Fruit fly (Drosophila melanogaster): Measurements from ENCODE around the gene CG34134.
A peak's percentile ranks its signal among the peaks of the same experiment; 100 is the strongest.

DNA sequence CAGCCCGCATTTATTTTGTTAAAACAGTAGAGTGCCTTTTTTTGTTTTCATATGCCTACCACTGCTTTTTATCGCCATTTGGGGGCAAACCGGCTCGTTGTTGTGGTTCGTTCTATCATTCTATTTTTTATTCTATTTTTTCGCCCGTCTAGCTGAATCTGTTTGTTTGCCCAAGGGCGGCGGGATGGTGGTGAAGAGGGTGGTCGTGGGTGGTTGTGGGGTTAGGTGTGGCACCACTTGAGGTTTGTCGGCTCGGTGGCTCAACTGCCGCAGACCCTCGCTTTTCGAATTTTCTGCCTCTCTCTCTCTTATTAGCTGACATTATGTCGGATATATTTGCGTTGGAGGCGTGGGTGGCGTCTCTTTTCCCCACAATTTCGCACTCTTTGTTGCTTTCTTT is 19.0 kb downstream of the CG34134 start:
- TF ChIP-seq CG15336 (GFP tag; IDR thresholded peaks at IDR 0.05) (peak; percentile 23; the same call in 1 of the 2 replicates), fd85E (GFP tag; optimal IDR thresholded peaks at IDR 0.05) (no peak), acj6 (GFP tag; optimal IDR thresholded peaks at IDR 0.05) (no peak)

Data from whole organism, prepupa.